Worm (Caenorhabditis elegans): ENCODE results near the gene F54C8.1.

- TF ChIP-seq rec-8 (tag; optimal IDR thresholded peaks at IDR 0.05) (no peak), tbx-9 (tag; optimal IDR thresholded peaks at IDR 0.05; ENCODE audit: borderline replicate concordance) (no peak), attf-3 (GFP tag; conservative IDR thresholded peaks at IDR 0.05) (no peak), nfya-1 (tag; optimal IDR thresholded peaks at IDR 0.05; ENCODE audit: borderline replicate concordance, insufficient read depth) (no peak), nhr-80 (tag; optimal IDR thresholded peaks at IDR 0.05) (no peak), snpc-4 (GFP tag; optimal IDR thresholded peaks at IDR 0.05) (no peak), snpc-4 (tag; optimal IDR thresholded peaks at IDR 0.05) (no peak), ccch-3 (GFP tag; optimal IDR thresholded peaks at IDR 0.05) (no peak)
Measured at ce11 chrIII:9442846-9443245, 3.3 kb downstream of the F54C8.1 start.
